Fruit fly (Drosophila melanogaster) whole organism, adult: ENCODE results near the gene CG42813.

Experiments used
- CG5204 ChIP-seq: fragments of 200-800 bp; sonication (Bioruptor generic); optimal IDR thresholded peaks from 2 replicates; lab custom pipeline; 2016; ENCODE audit warnings: missing biosample characterization, missing genetic modification characterization
- Mnt ChIP-seq: fragments of 200-800 bp; sonication (Bioruptor generic); optimal IDR thresholded peaks from 2 replicates; lab custom pipeline; 2016; ENCODE audit warnings: missing biosample characterization, mild to moderate bottlenecking, missing genetic modification characterization
- ovo ChIP-seq: fragments of 200-800 bp; sonication (Bioruptor generic); optimal IDR thresholded peaks from 2 replicates; lab custom pipeline; 2016; ENCODE audit warnings: missing biosample characterization, missing genetic modification characterization

DNA sequence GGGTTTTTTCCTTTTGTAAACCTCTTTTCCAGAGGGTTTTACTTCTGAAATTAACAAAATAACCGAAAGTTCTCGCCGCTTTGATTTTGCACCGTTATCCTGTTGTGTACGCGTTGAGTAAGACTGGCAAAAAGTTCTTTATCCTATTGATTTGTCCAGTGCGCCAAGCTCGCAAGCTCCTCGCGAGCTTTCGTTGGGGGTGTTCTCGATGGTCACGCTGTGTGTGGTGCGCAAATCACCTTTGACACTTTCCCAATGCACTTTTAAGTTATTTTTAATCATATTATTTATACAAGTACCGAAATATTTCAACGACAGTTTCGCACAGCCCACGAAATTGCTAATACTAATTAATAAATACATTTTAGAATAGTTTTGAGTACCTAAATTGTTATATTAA lies 9.6 kb upstream of the CG42813 start:
- no peak for TF ChIP-seq Mnt (GFP tag; lab: Kevin White, UChicago)
- no peak for TF ChIP-seq CG5204
- TF ChIP-seq ovo (GFP tag; lab: Kevin White, UChicago): no peak
